Fruit fly (Drosophila melanogaster): Measurements from ENCODE around the gene CG34134.

The CG34134 gene

dm6 chr2L:8232389-8232788 is 41.8 kb upstream of the CG34134 start:
- TF ChIP-seq CG11762 (GFP tag; optimal IDR thresholded peaks at IDR 0.05; ENCODE audit: insufficient read depth) (peak; percentile 81), CG6163 (GFP tag; IDR thresholded peaks at IDR 0.05) (peak; percentile 93), CG8119 (GFP tag; IDR thresholded peaks at IDR 0.05) (peak; percentile 81), Met (GFP tag; optimal IDR thresholded peaks at IDR 0.05) (peak; percentile 72), achi (GFP tag; optimal IDR thresholded peaks at IDR 0.05) (peak; percentile 83), fkh (GFP tag; optimal IDR thresholded peaks at IDR 0.05) (no peak), Eip93F (GFP tag; optimal IDR thresholded peaks at IDR 0.05) (no peak), CG15336 (GFP tag; IDR thresholded peaks at IDR 0.05) (peak; percentile 85), esn (GFP tag; optimal IDR thresholded peaks at IDR 0.05) (peak; percentile 54), ss (GFP tag; optimal IDR thresholded peaks at IDR 0.05) (peak; percentile 89 to 91), Sox14 (GFP tag; optimal IDR thresholded peaks at IDR 0.05) (peak; percentile 82), cyc (GFP tag; optimal IDR thresholded peaks at IDR 0.05) (peak; percentile 49), OdsH (GFP tag; optimal IDR thresholded peaks at IDR 0.05) (peak; percentile 82), lz (GFP tag; optimal IDR thresholded peaks at IDR 0.05) (peak; percentile 62), spab (GFP tag; optimal IDR thresholded peaks at IDR 0.05) (peak; percentile 89), topi (GFP tag; optimal IDR thresholded peaks at IDR 0.05) (peak; percentile 57), CG4318 (GFP tag; optimal IDR thresholded peaks at IDR 0.05) (peak; percentile 57), Sox102F (GFP tag; optimal IDR thresholded peaks at IDR 0.05) (peak; percentile 48), Blimp-1 (GFP tag; optimal IDR thresholded peaks at IDR 0.05) (no peak), eg (GFP tag; IDR thresholded peaks at IDR 0.05) (peak; percentile 82), CG16779 (tag; optimal IDR thresholded peaks at IDR 0.05) (peak; percentile 60), CG34406 (GFP tag; optimal IDR thresholded peaks at IDR 0.05) (peak; percentile 72), CG7368 (GFP tag; optimal IDR thresholded peaks at IDR 0.05) (peak; percentile 83), acj6 (GFP tag; optimal IDR thresholded peaks at IDR 0.05) (peak; percentile 77), Lpt (GFP tag; optimal IDR thresholded peaks at IDR 0.05) (peak; percentile 70), Eip78C (GFP tag) (peak; percentile 94), fd85E (GFP tag; optimal IDR thresholded peaks at IDR 0.05) (peak; percentile 7), CG10631 (GFP tag; optimal IDR thresholded peaks at IDR 0.05) (peak; percentile 85), CG6276 (GFP tag; optimal IDR thresholded peaks at IDR 0.05) (peak; percentile 65), dac (GFP tag; optimal IDR thresholded peaks at IDR 0.05) (peak; percentile 15), Ets21C (GFP tag; optimal IDR thresholded peaks at IDR 0.05) (peak; percentile 46), salr (GFP tag; optimal IDR thresholded peaks at IDR 0.05) (peak; percentile 78 to 86), Sox15 (GFP tag; optimal IDR thresholded peaks at IDR 0.05) (peak; percentile 48), CG31627 (GFP tag; optimal IDR thresholded peaks at IDR 0.05) (peak; percentile 57), CG8319 (GFP tag; optimal IDR thresholded peaks at IDR 0.05) (peak; percentile 70), CG6808 (GFP tag; optimal IDR thresholded peaks at IDR 0.05) (peak; percentile 92), CG3919 (GFP tag; optimal IDR thresholded peaks at IDR 0.05) (peak; percentile 86), Eip75B (GFP tag; optimal IDR thresholded peaks at IDR 0.05) (peak; percentile 82), Hr4 (GFP tag; optimal IDR thresholded peaks at IDR 0.05) (peak; percentile 71), CG32006 (GFP tag; optimal IDR thresholded peaks at IDR 0.05) (peak; percentile 76), CG6854 (GFP tag; optimal IDR thresholded peaks at IDR 0.05) (peak; percentile 1), CG9139 (GFP tag; optimal IDR thresholded peaks at IDR 0.05) (peak; percentile 86), CG10669 (GFP tag; optimal IDR thresholded peaks at IDR 0.05) (peak; percentile 91), svp (GFP tag) (peak; percentile 67), CG1621 (tag; optimal IDR thresholded peaks at IDR 0.05) (peak; percentile 89), Hr38 (GFP tag; optimal IDR thresholded peaks at IDR 0.05) (no peak), CG3032 (tag; optimal IDR thresholded peaks at IDR 0.05) (peak; percentile 91), pdm3 (GFP tag; optimal IDR thresholded peaks at IDR 0.05) (peak; percentile 77), vri (GFP tag; optimal IDR thresholded peaks at IDR 0.05) (no peak), net (GFP tag; optimal IDR thresholded peaks at IDR 0.05) (peak; percentile 77), Hr39 (GFP tag; optimal IDR thresholded peaks at IDR 0.05) (peak; percentile 59), CG8632 (GFP tag; optimal IDR thresholded peaks at IDR 0.05) (peak; percentile 68)

All from whole organism, prepupa.